Worm (Caenorhabditis elegans): ENCODE measurements around the gene ltd-1.

ltd-1 gene

DNA sequence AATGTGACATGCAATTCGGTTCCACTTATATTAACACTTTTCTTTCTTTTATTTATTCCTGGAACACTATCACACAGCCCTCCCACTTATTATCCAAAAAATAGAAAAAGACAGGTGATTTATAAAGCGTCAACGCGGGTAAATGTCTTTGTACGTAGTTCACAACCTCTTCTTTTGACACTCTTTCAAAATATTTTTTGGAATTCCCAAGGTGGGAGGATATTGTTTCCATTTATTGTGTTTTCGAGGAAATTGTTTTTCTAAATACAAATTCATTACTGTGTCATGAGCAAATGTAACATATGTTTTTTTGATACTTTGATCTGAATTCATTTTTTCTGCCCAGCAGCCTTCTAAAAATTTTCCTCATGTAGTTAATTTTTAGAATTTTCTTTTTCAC, 34.6 kb downstream of the ltd-1 start:
- TF ChIP-seq F13C5.2 (tag; optimal IDR thresholded peaks at IDR 0.05) (no peak), sea-1 (GFP tag; conservative IDR thresholded peaks at IDR 0.05) (no peak), ets-7 (tag; optimal IDR thresholded peaks at IDR 0.05) (no peak), ceh-13 (GFP tag; optimal IDR thresholded peaks at IDR 0.05) (no peak), hmg-4 (GFP tag; optimal IDR thresholded peaks at IDR 0.05) (no peak), ama-1 (optimal IDR thresholded peaks at IDR 0.05) (no peak), ceh-36 (tag; optimal IDR thresholded peaks at IDR 0.05) (no peak), pes-1 (GFP tag; IDR thresholded peaks at IDR 0.05) (no peak), flt-1 (GFP tag; IDR thresholded peaks at IDR 0.05) (no peak), hnd-1 (tag; optimal IDR thresholded peaks at IDR 0.05) (no peak), aly-1 (tag; optimal IDR thresholded peaks at IDR 0.05) (no peak), hmbx-1 (tag; optimal IDR thresholded peaks at IDR 0.05) (no peak)

DNA sequence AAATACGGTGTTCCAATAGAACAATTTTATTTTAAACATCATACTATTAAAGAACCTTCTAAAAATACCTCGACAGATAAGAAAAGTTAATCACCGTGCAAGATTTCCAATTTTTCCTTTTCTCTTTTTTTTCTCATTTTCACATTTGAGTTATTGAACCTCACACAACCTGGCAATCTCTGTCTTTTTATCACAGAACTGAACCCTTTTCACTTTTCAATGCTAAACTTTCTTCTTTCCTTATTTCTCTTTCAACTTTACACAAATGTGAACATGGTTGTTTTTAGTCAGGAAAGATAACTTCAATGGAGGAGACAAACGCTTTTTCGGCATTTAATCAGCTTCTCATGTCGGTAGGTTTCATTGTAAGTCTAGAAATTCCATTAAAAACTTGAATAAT, 39.7 kb downstream of the ltd-1 start, which contains the start of gene T05H10.4:
Gene T05H10.4 (plus strand): TSS at position 301 of the 400 bp plus-strand sequence.
- TF ChIP-seq B0310.2 (tag; optimal IDR thresholded peaks at IDR 0.05) (no peak), ets-7 (tag; optimal IDR thresholded peaks at IDR 0.05) (no peak), ama-1 (optimal IDR thresholded peaks at IDR 0.05) (no peak), hmg-4 (GFP tag; optimal IDR thresholded peaks at IDR 0.05) (no peak)

DNA sequence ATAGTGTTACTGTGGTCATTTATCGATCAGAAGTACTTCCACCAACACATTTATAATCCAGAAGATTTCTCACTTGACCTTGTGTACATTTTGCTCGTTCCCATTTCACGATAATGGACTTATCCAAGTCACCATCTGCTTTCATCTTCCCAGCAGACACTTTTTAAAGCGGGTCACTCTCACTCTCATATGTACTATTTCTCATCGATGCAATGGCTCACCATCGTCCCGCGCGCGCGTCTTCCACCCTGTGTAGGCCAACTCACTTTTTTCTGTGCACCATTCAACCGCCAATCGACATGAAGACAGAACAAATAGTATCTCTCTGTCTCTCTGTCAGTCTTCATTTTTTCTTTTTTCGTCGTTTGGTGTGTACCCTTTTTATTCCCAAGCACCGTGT, 40.4 kb downstream of the ltd-1 start:
- TF ChIP-seq tbx-37 (GFP tag; conservative IDR thresholded peaks at IDR 0.05) (no peak), ets-7 (tag; optimal IDR thresholded peaks at IDR 0.05) (no peak), hnd-1 (tag; optimal IDR thresholded peaks at IDR 0.05) (no peak), ceh-13 (GFP tag; optimal IDR thresholded peaks at IDR 0.05) (no peak), pes-1 (GFP tag; IDR thresholded peaks at IDR 0.05) (no peak), F13C5.2 (tag; optimal IDR thresholded peaks at IDR 0.05) (no peak), hmbx-1 (tag; optimal IDR thresholded peaks at IDR 0.05) (no peak), ceh-36 (tag; optimal IDR thresholded peaks at IDR 0.05) (no peak), scrt-1 (GFP tag; IDR thresholded peaks at IDR 0.05) (no peak), B0310.2 (tag; optimal IDR thresholded peaks at IDR 0.05) (no peak)

DNA sequence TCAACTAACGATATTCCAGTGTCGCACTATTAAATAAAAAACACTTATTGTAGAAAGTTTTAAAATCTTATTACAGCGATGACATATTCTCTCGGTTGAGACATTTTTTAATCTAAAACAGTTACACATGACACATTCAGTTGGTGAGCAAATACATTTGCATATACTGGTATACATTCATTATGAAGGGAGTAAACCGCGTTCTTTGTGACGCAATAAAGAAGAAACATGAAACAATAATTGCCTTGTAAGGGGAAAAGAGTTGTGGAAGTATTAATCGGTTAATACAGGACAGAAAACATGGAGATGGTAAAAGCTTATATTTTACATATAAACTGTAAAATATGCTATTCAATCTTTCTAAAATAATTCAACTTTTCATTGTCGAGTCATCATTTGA, 41.2 kb downstream of the ltd-1 start:
- TF ChIP-seq scrt-1 (GFP tag; IDR thresholded peaks at IDR 0.05) (no peak), ets-7 (tag; optimal IDR thresholded peaks at IDR 0.05) (no peak), B0310.2 (tag; optimal IDR thresholded peaks at IDR 0.05) (no peak), sea-1 (GFP tag; conservative IDR thresholded peaks at IDR 0.05) (no peak)

DNA sequence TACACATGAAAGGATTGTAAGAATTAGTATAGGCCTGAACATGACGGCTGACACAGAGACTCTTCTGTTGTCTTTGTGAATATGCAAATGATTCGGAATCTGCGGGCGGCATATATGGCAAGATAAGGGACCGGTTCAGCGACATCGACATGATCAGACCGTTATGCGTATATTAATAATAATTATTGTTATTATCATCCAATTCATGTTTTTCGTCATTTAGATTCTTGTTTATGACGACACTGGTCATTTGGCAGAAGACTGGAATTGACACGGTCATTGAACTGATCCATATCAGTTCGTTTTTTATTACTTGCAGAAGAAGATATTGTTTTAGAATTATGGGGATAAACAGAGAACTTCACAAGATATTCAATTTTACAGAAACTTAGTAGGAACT, 42.1 kb downstream of the ltd-1 start, which contains the start of gene mtre-1:
Gene mtre-1 (minus strand): TSS at position 101 of the 400 bp plus-strand sequence.
- TF ChIP-seq ama-1 (optimal IDR thresholded peaks at IDR 0.05) (no peak), ceh-36 (tag; optimal IDR thresholded peaks at IDR 0.05) (no peak), tra-4 (tag; optimal IDR thresholded peaks at IDR 0.05) (no peak), tbx-37 (GFP tag; conservative IDR thresholded peaks at IDR 0.05) (no peak)

DNA sequence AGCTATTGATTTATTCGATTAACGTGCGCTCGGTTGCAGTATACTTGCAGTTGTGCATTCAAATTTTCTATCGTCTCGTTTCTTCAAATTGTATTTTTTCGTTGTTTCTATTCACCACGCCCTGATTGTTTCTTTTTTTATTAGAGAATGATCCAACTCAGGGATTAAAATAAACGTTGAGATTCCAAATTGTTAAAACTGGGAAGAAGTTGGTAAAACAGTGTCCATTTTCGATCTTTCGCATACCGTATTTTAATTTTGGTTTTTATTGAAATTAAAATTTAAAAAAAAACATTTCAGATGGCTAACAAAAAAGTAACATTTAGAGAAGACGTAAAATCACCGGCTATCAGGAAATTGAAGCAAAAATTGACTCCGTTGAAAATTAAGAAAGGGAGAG, 45.3 kb downstream of the ltd-1 start, which contains the start of gene apn-1:
Gene apn-1 (plus strand): TSS at position 301 of the 400 bp plus-strand sequence.
- no peak for TF ChIP-seq sea-1 (GFP tag; conservative IDR thresholded peaks at IDR 0.05)
- TF ChIP-seq tbx-11 (GFP tag; IDR thresholded peaks at IDR 0.05): no peak

DNA sequence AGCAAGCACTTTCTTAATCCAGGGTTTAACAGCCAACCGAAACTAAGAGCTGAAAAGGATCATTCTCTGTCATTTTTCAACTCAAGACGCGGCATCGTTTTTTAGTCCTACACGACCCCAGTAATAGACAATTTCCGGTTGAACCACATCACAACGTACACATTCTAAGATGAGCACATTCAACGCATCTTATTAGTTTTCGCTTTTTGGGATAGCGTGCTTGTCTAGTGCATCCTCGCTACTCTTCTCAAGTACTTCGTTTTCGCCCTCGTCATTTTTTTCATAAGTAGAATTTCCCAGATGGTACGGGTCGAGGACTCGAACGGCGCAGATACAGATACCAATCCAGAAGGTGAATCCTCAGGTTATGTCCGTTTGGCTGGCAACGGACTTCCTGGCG, 50.3 kb downstream of the ltd-1 start, which contains the start of gene T05H10.1:
Gene T05H10.1 (plus strand): TSS at position 301 of the 400 bp plus-strand sequence.
- TF ChIP-seq hmg-4 (GFP tag; optimal IDR thresholded peaks at IDR 0.05) (no peak), ets-7 (tag; optimal IDR thresholded peaks at IDR 0.05) (no peak), B0310.2 (tag; optimal IDR thresholded peaks at IDR 0.05) (no peak), aly-1 (tag; optimal IDR thresholded peaks at IDR 0.05) (no peak), ceh-36 (tag; optimal IDR thresholded peaks at IDR 0.05) (no peak), scrt-1 (GFP tag; IDR thresholded peaks at IDR 0.05) (no peak), ama-1 (optimal IDR thresholded peaks at IDR 0.05) (no peak), hnd-1 (tag; optimal IDR thresholded peaks at IDR 0.05) (no peak), hmbx-1 (tag; optimal IDR thresholded peaks at IDR 0.05) (no peak), sea-1 (GFP tag; conservative IDR thresholded peaks at IDR 0.05) (no peak), tra-4 (tag; optimal IDR thresholded peaks at IDR 0.05) (no peak), ceh-13 (GFP tag; optimal IDR thresholded peaks at IDR 0.05) (no peak), F13C5.2 (tag; optimal IDR thresholded peaks at IDR 0.05) (no peak), tbx-11 (GFP tag; IDR thresholded peaks at IDR 0.05) (no peak), pes-1 (GFP tag; IDR thresholded peaks at IDR 0.05) (no peak), tbx-37 (GFP tag; conservative IDR thresholded peaks at IDR 0.05) (no peak), flt-1 (GFP tag; IDR thresholded peaks at IDR 0.05) (no peak)

DNA sequence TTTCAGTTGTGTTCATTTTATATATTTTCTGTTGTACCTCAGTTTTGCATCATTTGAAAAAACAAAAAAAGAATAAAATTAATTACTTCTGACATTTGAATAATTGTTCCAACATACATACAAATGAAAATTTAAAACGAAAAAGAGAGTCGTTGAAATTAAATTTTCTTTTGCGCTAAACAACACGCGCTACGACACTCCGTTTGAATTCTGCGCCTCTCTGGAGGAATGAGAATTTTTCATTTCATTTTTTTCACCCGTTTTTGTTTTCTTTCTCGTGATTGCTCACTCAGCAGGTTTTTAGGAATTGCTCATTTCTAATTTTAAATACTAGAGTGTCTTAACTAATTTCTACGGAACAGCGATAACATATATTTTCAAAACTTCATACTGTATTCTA, 50.9 kb downstream of the ltd-1 start:
- TF ChIP-seq pes-1 (GFP tag; IDR thresholded peaks at IDR 0.05) (no peak), hmbx-1 (tag; optimal IDR thresholded peaks at IDR 0.05) (no peak), ets-7 (tag; optimal IDR thresholded peaks at IDR 0.05) (no peak)

DNA sequence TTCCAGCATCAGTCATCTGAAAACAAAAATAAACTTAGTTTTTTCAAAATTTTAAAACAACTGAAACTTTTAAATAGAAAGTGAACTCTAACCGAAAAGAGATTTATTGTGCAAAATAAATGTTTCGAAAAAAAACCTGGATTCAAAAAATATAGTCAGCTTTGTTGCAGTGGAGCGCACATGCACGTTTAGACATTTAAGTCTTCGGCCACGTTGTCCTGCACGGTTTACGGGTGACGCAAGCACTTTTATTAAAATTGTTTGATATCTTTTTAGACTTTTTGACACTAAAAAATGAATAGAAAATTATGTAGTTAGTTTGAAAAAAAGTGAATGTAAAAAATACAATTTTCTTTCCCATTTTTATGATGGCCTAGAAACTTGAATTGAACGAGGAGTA, 53.1 kb downstream of the ltd-1 start, which contains the start of the genes ubh-4 and algn-6:
Gene ubh-4 (minus strand): TSS at position 182 of the 400 bp plus-strand sequence.
Gene algn-6 (plus strand): TSS at position 387 of the 400 bp plus-strand sequence.
- TF ChIP-seq ceh-13 (GFP tag; optimal IDR thresholded peaks at IDR 0.05) (no peak), flt-1 (GFP tag; IDR thresholded peaks at IDR 0.05) (no peak), tbx-37 (GFP tag; conservative IDR thresholded peaks at IDR 0.05) (0 out of 2 replicates have a peak, but pooled peaks have one; percentile 7), scrt-1 (GFP tag; IDR thresholded peaks at IDR 0.05) (no peak), ets-7 (tag; optimal IDR thresholded peaks at IDR 0.05) (no peak)
